Fruit fly (Drosophila melanogaster) whole organism, adult: Measurements from ENCODE around the gene CG12402.

Source experiments
- CG11617 ChIP-seq: fragments of 200-800 bp; sonication (Bioruptor generic); optimal IDR thresholded peaks from 2 replicates; lab custom pipeline; 2017; ENCODE audit warnings: mild to moderate bottlenecking, missing biosample characterization, missing genetic modification reagents, missing genetic modification characterization
- CG12768 ChIP-seq: fragments of 200-800 bp; sonication (Bioruptor generic); optimal IDR thresholded peaks from 2 replicates; lab custom pipeline; 2017; ENCODE audit warnings: missing biosample characterization, missing genetic modification characterization, mild to moderate bottlenecking, moderate library complexity, missing genetic modification reagents
- CG1620 ChIP-seq: fragments of 200-800 bp; sonication (Bioruptor generic); optimal IDR thresholded peaks from 2 replicates; lab custom pipeline; 2016; ENCODE audit warnings: missing biosample characterization, missing genetic modification characterization
- CG33017 ChIP-seq: fragments of 200-800 bp; sonication (Bioruptor generic); optimal IDR thresholded peaks from 2 replicates; lab custom pipeline; 2018; ENCODE audit warnings: missing biosample characterization, mild to moderate bottlenecking, missing genetic modification characterization, moderate library complexity
- CG5204 ChIP-seq: fragments of 200-800 bp; sonication (Bioruptor generic); optimal IDR thresholded peaks from 2 replicates; lab custom pipeline; 2016; ENCODE audit warnings: missing biosample characterization, missing genetic modification characterization
- CG7045 ChIP-seq: fragments of 200-800 bp; sonication (Bioruptor generic); optimal IDR thresholded peaks from 2 replicates; lab custom pipeline; 2017; ENCODE audit warnings: missing biosample characterization, mild to moderate bottlenecking, missing genetic modification characterization
- Hr96 ChIP-seq: fragments of 200-800 bp; sonication (Bioruptor generic); optimal IDR thresholded peaks from 2 replicates; lab custom pipeline; 2016; ENCODE audit warnings: missing biosample characterization, missing genetic modification characterization
- bab1 ChIP-seq: fragments of 200-800 bp; sonication (Bioruptor generic); optimal IDR thresholded peaks from 3 replicates; lab custom pipeline; 2019; ENCODE audit warnings: missing biosample characterization, mild to moderate bottlenecking, missing genetic modification characterization, moderate library complexity
- kay ChIP-seq: fragments of 200-800 bp; sonication (Bioruptor generic); peaks from one replicate; lab custom pipeline; 2016; ENCODE audit warnings: missing biosample characterization, missing genetic modification characterization, borderline replicate concordance
- toe ChIP-seq: fragments of 200-800 bp; sonication (Bioruptor generic); optimal IDR thresholded peaks from 2 replicates; lab custom pipeline; 2016; ENCODE audit warnings: missing biosample characterization, missing genetic modification characterization

DNA sequence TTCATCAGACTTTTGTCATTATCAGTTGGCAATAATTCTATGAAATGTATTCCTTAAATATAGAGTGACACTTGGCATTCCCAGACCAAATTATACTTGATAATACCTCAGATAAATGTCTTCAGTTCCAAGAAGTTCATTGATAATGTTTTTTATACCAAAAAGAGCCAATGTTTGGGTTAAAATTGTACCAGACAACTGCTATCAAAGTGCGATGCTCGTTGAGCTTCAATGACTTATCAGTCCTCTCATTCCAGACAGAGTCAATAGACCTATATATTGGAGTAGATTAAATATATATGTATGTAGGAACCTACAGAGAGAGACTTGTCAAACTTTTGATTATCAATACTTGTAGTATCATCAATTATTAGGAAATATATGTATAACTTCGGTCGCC, 42.9 kb downstream of the CG12402 start:
- TF ChIP-seq CG5204 (GFP tag; lab: Kevin White, UChicago) (no peak), Hr96 (GFP tag; lab: Kevin White, UChicago) (no peak), CG12768 (GFP tag; lab: Kevin White, UChicago) (no peak), kay (GFP tag; lab: Kevin White, UChicago) (no peak), bab1 (GFP tag; lab: Kevin White, UChicago) (no peak), toe (GFP tag; lab: Kevin White, UChicago) (no peak), CG1620 (GFP tag; lab: Kevin White, UChicago) (no peak), CG7045 (GFP tag; lab: Kevin White, UChicago) (no peak), CG33017 (no peak), CG11617 (GFP tag; lab: Kevin White, UChicago) (no peak)
